Fruit fly (Drosophila melanogaster): ENCODE measurements around the gene mtSSB.

Gene mtSSB

DNA sequence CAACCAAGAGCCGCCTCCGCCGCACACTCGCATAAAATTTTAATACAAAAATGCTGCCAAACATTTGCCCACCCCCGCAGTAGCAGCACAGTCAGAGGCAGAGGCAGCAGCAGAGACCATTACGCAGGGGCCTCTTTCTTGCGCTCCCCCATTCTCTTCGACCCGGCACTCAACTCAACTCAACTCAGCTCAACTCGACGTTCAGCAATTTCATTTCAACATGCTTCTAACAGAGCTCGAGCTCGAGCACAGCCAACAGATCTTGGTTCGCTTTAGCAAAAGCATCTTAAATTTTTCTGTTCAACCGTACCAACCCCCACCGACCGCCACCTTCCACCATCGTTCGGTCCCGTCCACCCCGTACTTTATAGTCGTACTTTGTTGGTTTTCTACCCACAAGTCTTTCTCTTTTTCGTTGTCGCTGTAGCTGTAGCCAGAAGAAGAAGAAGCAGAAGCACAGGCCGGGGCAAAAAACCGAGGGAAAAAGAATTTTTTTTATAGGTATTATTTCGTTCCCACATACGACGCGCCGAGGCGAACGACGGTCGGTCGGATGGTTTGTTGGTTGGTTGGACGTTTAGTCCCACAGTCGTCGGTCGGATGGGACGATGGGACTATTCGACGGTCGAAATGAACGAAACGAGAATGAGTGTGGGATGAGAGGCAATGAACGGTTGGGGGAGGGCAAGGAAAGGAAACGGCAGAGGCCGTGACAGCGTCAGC lies 30.3 kb upstream of the mtSSB start (continued):
- TF ChIP-seq Ravus (GFP tag; IDR thresholded peaks at IDR 0.05) = no peak
- no peak for TF ChIP-seq CG6175 (GFP tag; IDR thresholded peaks at IDR 0.05)
- peak; percentile 39 for TF ChIP-seq CG15601 (tag; optimal IDR thresholded peaks at IDR 0.05)
- peak; percentile 45 for TF ChIP-seq CG15514 (GFP tag; optimal IDR thresholded peaks at IDR 0.05)
- TF ChIP-seq Pdp1 (GFP tag; optimal IDR thresholded peaks at IDR 0.05) = peak; percentile 9 to 34
- peak; percentile 36 for TF ChIP-seq disco-r (GFP tag; optimal IDR thresholded peaks at IDR 0.05)
- no peak for TF ChIP-seq aop (GFP tag; IDR thresholded peaks at IDR 0.05)
- no peak for TF ChIP-seq sob (GFP tag; IDR thresholded peaks at IDR 0.05)
- no peak for TF ChIP-seq gsb (GFP tag; IDR thresholded peaks at IDR 0.05)
- TF ChIP-seq CG13424 (tag; optimal IDR thresholded peaks at IDR 0.05) = no peak
- no peak for TF ChIP-seq CG8089 (GFP tag; optimal IDR thresholded peaks at IDR 0.05)
- no peak for TF ChIP-seq jigr1 (GFP tag; IDR thresholded peaks at IDR 0.05)
- TF ChIP-seq ac (GFP tag; optimal IDR thresholded peaks at IDR 0.05) = no peak
- no peak for TF ChIP-seq stwl (tag; optimal IDR thresholded peaks at IDR 0.05)
- peak; percentile 64 for TF ChIP-seq cg (GFP tag; optimal IDR thresholded peaks at IDR 0.05)
- TF ChIP-seq kni (GFP tag; optimal IDR thresholded peaks at IDR 0.05) = peak; percentile 94
- TF ChIP-seq Sox102F (GFP tag; optimal IDR thresholded peaks at IDR 0.05) = no peak
- no peak for TF ChIP-seq CG8359 (GFP tag; optimal IDR thresholded peaks at IDR 0.05; ENCODE audit: borderline replicate concordance)
- TF ChIP-seq tin (GFP tag; optimal IDR thresholded peaks at IDR 0.05) = no peak
- peak; percentile 7 for TF ChIP-seq her (GFP tag; optimal IDR thresholded peaks at IDR 0.05)
- no peak for TF ChIP-seq emc (GFP tag; optimal IDR thresholded peaks at IDR 0.05)
- TF ChIP-seq cad (GFP tag; optimal IDR thresholded peaks at IDR 0.05) = no peak
- no peak for TF ChIP-seq row (GFP tag; IDR thresholded peaks at IDR 0.05)
- no peak for TF ChIP-seq Mad (GFP tag; optimal IDR thresholded peaks at IDR 0.05)
- TF ChIP-seq CG5180 (GFP tag; optimal IDR thresholded peaks at IDR 0.05) = peak; percentile 97
- TF ChIP-seq CG13894 (tag; optimal IDR thresholded peaks at IDR 0.05) = peak; percentile 100
- TF ChIP-seq Bgb (GFP tag; IDR thresholded peaks at IDR 0.05; ENCODE audit: partially characterized antibody) = no peak
- TF ChIP-seq CG13775 (GFP tag; optimal IDR thresholded peaks at IDR 0.05) = no peak
- no peak for TF ChIP-seq CG10959 (GFP tag; IDR thresholded peaks at IDR 0.05)
- TF ChIP-seq Ssrp (tag; optimal IDR thresholded peaks at IDR 0.05) = no peak
- no peak for TF ChIP-seq E2f1 (GFP tag; IDR thresholded peaks at IDR 0.05)
- no peak for TF ChIP-seq Chrac-16 (GFP tag; optimal IDR thresholded peaks at IDR 0.05)
- TF ChIP-seq CG14965 (GFP tag; optimal IDR thresholded peaks at IDR 0.05; ENCODE audit: borderline replicate concordance) = no peak
- TF ChIP-seq lbe (GFP tag; optimal IDR thresholded peaks at IDR 0.05) = peak; percentile 76
- no peak for TF ChIP-seq CG9215 (GFP tag; IDR thresholded peaks at IDR 0.05)
- TF ChIP-seq B-H1 (GFP tag; IDR thresholded peaks at IDR 0.05) = no peak
- no peak for TF ChIP-seq CG2120 (GFP tag; optimal IDR thresholded peaks at IDR 0.05)
- TF ChIP-seq mld (GFP tag; IDR thresholded peaks at IDR 0.05; ENCODE audit: partially characterized antibody) = no peak
- TF ChIP-seq Side (GFP tag; optimal IDR thresholded peaks at IDR 0.05) = peak; percentile 40
- TF ChIP-seq lola (GFP tag; optimal IDR thresholded peaks at IDR 0.05) = peak in 1 of 3 experiments; percentile 39
- TF ChIP-seq CG42726 (GFP tag; IDR thresholded peaks at IDR 0.05; ENCODE audit: partially characterized antibody) = no peak
- TF ChIP-seq D (optimal IDR thresholded peaks at IDR 0.05) = no peak
- no peak for TF ChIP-seq D (GFP tag; optimal IDR thresholded peaks at IDR 0.05)
- TF ChIP-seq CG16863 (GFP tag; optimal IDR thresholded peaks at IDR 0.05) = no peak
- no peak for TF ChIP-seq Tbp (GFP tag; optimal IDR thresholded peaks at IDR 0.05)
- no peak for TF ChIP-seq CG2199 (GFP tag; IDR thresholded peaks at IDR 0.05)
- no peak for TF ChIP-seq gce (GFP tag; IDR thresholded peaks at IDR 0.05)
- TF ChIP-seq CG6272 (GFP tag; IDR thresholded peaks at IDR 0.05) = no peak
- no peak for TF ChIP-seq lab (GFP tag; optimal IDR thresholded peaks at IDR 0.05)
- TF ChIP-seq gcm2 (GFP tag; optimal IDR thresholded peaks at IDR 0.05) = no peak

Data from whole organism, embryonic.